Fruit fly (Drosophila melanogaster): ENCODE data around the gene subdued.

subdued gene

DNA sequence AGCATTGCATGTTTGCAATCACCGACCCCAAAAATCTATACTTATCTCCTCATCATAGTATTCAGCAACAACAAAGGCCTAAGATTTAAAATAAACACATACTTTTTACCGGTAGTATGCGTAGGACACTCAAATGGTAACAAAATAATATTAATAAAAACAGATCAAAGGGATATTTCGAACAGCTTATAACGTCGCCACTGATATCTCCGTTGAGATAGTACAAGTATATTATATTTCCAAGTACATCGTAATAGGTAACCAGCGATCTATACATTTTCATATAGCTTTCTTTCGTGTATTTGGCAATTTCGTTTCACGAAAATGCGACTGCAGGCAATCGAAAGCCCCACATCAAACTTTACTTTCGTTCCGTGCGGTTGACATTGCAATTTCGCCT is 39.5 kb downstream of the subdued start, which contains the start of gene CG7342:
CG7342 (plus strand) TSS at position 380 of the 400 bp plus-strand sequence.
- TF ChIP-seq noc (tag; optimal IDR thresholded peaks at IDR 0.05) = no peak

DNA sequence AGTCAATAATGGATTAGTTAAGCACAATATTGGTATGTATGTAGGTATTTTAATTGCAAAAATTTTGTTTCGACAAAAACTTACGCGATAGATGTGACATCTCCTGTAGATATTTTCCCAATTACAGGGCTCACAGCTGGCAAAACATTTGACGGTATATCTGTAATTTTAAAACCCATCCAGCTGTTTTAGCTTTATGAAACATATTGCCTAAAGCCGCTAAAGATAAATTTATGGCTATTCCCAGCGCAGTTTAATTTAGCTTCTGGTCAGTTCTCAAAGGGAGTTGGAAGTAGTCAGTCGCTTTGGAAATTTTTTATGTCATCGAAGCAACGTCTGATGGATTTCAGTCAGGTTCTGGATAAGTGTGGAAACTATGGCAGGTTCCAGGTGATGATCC is 42.2 kb downstream of the subdued start, which contains the start of gene CG7333:
CG7333 (plus strand) TSS at position 301 of the 400 bp plus-strand sequence.
- TF ChIP-seq noc (tag; optimal IDR thresholded peaks at IDR 0.05) = no peak

DNA sequence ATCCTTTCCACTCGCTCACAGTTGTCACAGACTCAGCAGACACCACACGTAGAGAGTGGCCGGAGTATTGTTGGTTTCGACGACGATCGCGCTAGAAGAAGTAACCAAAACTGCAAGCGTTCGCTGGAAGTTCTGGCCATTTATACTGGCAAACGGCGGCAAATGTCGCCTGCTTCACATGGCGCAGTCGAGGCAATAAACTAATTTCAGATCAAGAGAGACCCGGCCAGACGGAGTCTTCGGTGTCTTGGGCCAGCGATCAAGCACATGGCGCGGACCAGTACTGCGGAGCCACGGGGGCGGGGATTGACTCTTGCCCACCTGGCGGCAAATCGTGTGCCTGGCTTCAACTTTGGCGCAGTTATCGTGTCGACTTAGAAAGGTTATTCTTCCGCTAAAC is 43.7 kb downstream of the subdued start, which contains the start of gene Cpr92A:
Cpr92A (minus strand) TSS at position 101 of the 400 bp plus-strand sequence.
- TF ChIP-seq noc (tag; optimal IDR thresholded peaks at IDR 0.05) = no peak

dm6 chr3R:19587652-19588051 is 54.9 kb downstream of the subdued start:
- no peak for TF ChIP-seq noc (tag; optimal IDR thresholded peaks at IDR 0.05)

DNA sequence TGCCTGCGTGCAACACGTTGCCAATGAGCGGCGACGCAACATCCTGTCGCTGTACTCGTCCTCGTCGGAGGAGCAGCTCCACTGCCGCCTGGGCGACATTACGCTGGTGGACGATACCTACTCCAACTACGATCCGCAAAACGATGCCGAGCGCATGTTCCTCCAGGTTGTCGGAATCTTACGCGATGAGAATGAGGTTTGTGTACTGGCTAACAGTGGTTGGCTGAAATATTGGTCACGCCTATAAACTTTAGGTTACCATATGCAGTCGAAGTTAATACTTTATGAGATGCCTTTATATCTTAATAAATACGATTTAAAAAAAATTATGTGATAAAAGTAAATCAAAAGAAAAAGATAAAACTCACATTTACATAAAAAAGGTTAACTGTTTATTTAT is 56.2 kb downstream of the subdued start:
- no peak for TF ChIP-seq noc (tag; optimal IDR thresholded peaks at IDR 0.05)

DNA sequence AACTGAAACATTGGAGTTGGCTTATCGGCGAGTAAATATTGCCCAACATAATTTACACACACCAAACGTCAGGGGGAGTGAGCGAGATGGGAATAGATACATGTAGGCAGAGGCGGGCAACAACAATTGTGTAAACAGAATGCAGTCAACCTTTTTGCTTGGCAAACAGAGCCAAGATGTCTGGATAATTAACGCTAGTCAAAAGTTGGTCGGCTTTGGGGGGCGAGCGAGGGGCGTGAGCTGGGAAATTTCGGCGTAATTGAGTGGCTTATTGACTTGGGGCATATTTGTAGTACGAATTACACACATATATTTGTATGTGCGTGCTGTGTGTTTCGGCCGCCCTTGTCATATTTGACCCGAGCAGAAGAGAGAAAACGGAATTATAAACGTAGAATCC is 57.7 kb downstream of the subdued start:
- no peak for TF ChIP-seq noc (tag; optimal IDR thresholded peaks at IDR 0.05)

All from whole organism, larva.